Fruit fly (Drosophila melanogaster): ENCODE measurements around the gene CG1468.
A peak's percentile ranks its signal among the peaks of the same experiment; 100 is the strongest.

CG1468 gene

DNA sequence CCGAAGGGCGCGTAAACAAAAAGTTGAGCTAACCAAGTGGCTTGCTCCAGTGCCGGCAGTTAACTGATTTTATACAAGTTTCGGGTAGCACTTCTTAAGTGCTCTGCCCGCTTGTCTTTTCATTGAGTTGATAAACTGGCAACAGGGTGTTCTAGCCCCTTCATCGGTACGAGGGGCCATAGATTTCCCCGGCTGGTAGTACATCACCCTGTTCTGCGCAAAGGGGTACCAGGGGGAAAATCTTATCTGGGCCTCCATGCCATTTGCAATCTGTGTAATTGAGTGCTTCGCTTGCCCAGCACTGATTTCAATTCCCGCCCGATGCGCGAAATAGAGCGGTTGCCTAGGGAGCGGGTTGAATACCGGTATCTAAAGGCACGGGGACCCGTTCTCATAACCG is 6.6 kb upstream of the CG1468 start, which contains the start of gene CG45061 (continued):
- TF ChIP-seq CG8290 (GFP tag; optimal IDR thresholded peaks at IDR 0.05) (no peak), CG8290 (tag; optimal IDR thresholded peaks at IDR 0.05) (peak in 1 of 2 experiments; percentile 73), CG4424 (GFP tag; optimal IDR thresholded peaks at IDR 0.05) (no peak), ttk (GFP tag; IDR thresholded peaks at IDR 0.05) (no peak), CG9817 (tag; optimal IDR thresholded peaks at IDR 0.05) (no peak), mirr (GFP tag; optimal IDR thresholded peaks at IDR 0.05) (peak; percentile 77), sqz (GFP tag; optimal IDR thresholded peaks at IDR 0.05) (no peak), Dref (GFP tag; IDR thresholded peaks at IDR 0.05) (no peak), HmgZ (tag; optimal IDR thresholded peaks at IDR 0.05) (peak; percentile 29), pfk (GFP tag; optimal IDR thresholded peaks at IDR 0.05) (no peak), CG10979 (tag; optimal IDR thresholded peaks at IDR 0.05) (no peak), Scr (GFP tag; IDR thresholded peaks at IDR 0.05; ENCODE audit: partially characterized antibody) (no peak), CG2129 (GFP tag; IDR thresholded peaks at IDR 0.05; ENCODE audit: partially characterized antibody) (no peak), mld (GFP tag; IDR thresholded peaks at IDR 0.05; ENCODE audit: partially characterized antibody) (no peak), CG7786 (GFP tag; optimal IDR thresholded peaks at IDR 0.05) (no peak), CG15514 (GFP tag; optimal IDR thresholded peaks at IDR 0.05) (peak; percentile 14), crc (GFP tag; optimal IDR thresholded peaks at IDR 0.05) (no peak), grn (GFP tag; optimal IDR thresholded peaks at IDR 0.05) (peak; percentile 56), tup (GFP tag; optimal IDR thresholded peaks at IDR 0.05) (no peak), Lpt (GFP tag; optimal IDR thresholded peaks at IDR 0.05) (no peak), CG12071 (GFP tag; optimal IDR thresholded peaks at IDR 0.05) (no peak), Atf6 (GFP tag; IDR thresholded peaks at IDR 0.05) (0 out of 2 replicates have a peak, but pooled peaks have one; percentile 38), H15 (GFP tag; IDR thresholded peaks at IDR 0.05) (no peak), ro (GFP tag; IDR thresholded peaks at IDR 0.05) (no peak), Rfx (GFP tag; IDR thresholded peaks at IDR 0.05) (peak; percentile 55), otp (GFP tag; IDR thresholded peaks at IDR 0.05) (no peak), az2 (GFP tag; optimal IDR thresholded peaks at IDR 0.05) (no peak), pros (GFP tag; optimal IDR thresholded peaks at IDR 0.05) (no peak), slbo (GFP tag; IDR thresholded peaks at IDR 0.05) (peak; percentile 34; the same call in 1 of the 2 replicates), Stat92E (GFP tag; optimal IDR thresholded peaks at IDR 0.05) (no peak), CG9215 (GFP tag; IDR thresholded peaks at IDR 0.05) (0 out of 2 replicates have a peak, but pooled peaks have one; percentile 10), CG34422 (GFP tag; IDR thresholded peaks at IDR 0.05) (no peak), ERR (GFP tag; optimal IDR thresholded peaks at IDR 0.05) (no peak), fd3F (GFP tag; optimal IDR thresholded peaks at IDR 0.05) (no peak), CG2712 (tag; optimal IDR thresholded peaks at IDR 0.05) (no peak), Hr78 (GFP tag; optimal IDR thresholded peaks at IDR 0.05) (no peak), stwl (tag; optimal IDR thresholded peaks at IDR 0.05) (no peak), onecut (GFP tag; IDR thresholded peaks at IDR 0.05) (no peak), D (optimal IDR thresholded peaks at IDR 0.05) (no peak), D (GFP tag; optimal IDR thresholded peaks at IDR 0.05) (no peak), CG32767 (GFP tag; IDR thresholded peaks at IDR 0.05) (no peak), CG12104 (GFP tag; optimal IDR thresholded peaks at IDR 0.05) (no peak), ranshi (GFP tag; IDR thresholded peaks at IDR 0.05) (0 out of 2 replicates have a peak, but pooled peaks have one; percentile 25), CG13123 (GFP tag; optimal IDR thresholded peaks at IDR 0.05) (no peak), croc (GFP tag; conservative IDR thresholded peaks at IDR 0.05) (no peak), crp (GFP tag; optimal IDR thresholded peaks at IDR 0.05) (no peak), slp2 (GFP tag; optimal IDR thresholded peaks at IDR 0.05) (no peak), Tbp (GFP tag; optimal IDR thresholded peaks at IDR 0.05) (no peak), CG12769 (tag; optimal IDR thresholded peaks at IDR 0.05) (peak; percentile 71), CG9932 (GFP tag; IDR thresholded peaks at IDR 0.05) (peak; percentile 40), Ssrp (tag; optimal IDR thresholded peaks at IDR 0.05) (no peak), CG16815 (GFP tag; optimal IDR thresholded peaks at IDR 0.05) (no peak)
